Worm (Caenorhabditis elegans) whole organism, L4 larva: ENCODE results near the gene mel-46.
"Not testable (repeated sequence)": the region's sequence is repeated elsewhere in the genome, so short reads cannot be mapped to it uniquely, and the experiment has no call there.

Experiments
- Y105C5A.15 ChIP-seq: fragments of 200-800 bp; sonication (Bioruptor generic); IDR thresholded peaks from 2 replicates; pipeline ENCODE4 v1.3.6; 2022; ENCODE audit warnings: missing genetic modification characterization, missing compliant biosample characterization
- ceh-20 ChIP-seq: fragments of 200-800 bp; sonication (Bioruptor generic); IDR thresholded peaks from 2 replicates; pipeline ENCODE4 v1.3.6; 2022; ENCODE audit warnings: missing genetic modification reagents, missing genetic modification characterization, missing compliant biosample characterization
- ceh-32 ChIP-seq: sonication (generic microtip); optimal IDR thresholded peaks from 2 replicates; lab custom pipeline; 2016; ENCODE audit warnings: mild to moderate bottlenecking, missing genetic modification characterization, missing compliant biosample characterization; ENCODE audit not compliant: poor library complexity
- ceh-44 ChIP-seq: fragments of 200-800 bp; sonication (Bioruptor generic); IDR thresholded peaks from 2 replicates; pipeline ENCODE4 v1.3.6; 2022; ENCODE audit warnings: missing genetic modification reagents, missing genetic modification characterization, missing compliant biosample characterization
- ceh-62 ChIP-seq: sonication (generic microtip); optimal IDR thresholded peaks from 2 replicates; lab custom pipeline; 2017; ENCODE audit warnings: missing biosample characterization, missing genetic modification characterization
- cey-2 ChIP-seq: sonication (generic microtip); optimal IDR thresholded peaks from 3 replicates; lab custom pipeline; 2017; ENCODE audit warnings: missing genetic modification characterization, mild to moderate bottlenecking, missing compliant biosample characterization, antibody characterized with exemption, borderline replicate concordance; ENCODE audit not compliant: insufficient read depth
- ctbp-1 ChIP-seq: fragments of 200-800 bp; sonication (Bioruptor generic); IDR thresholded peaks from 2 replicates; pipeline ENCODE4 v1.3.6; 2022; ENCODE audit warnings: missing genetic modification reagents, missing genetic modification characterization, missing compliant biosample characterization
- daf-12 ChIP-seq: fragments of 150-350 bp; optimal IDR thresholded peaks from 2 replicates; lab custom pipeline; 2014; ENCODE audit warnings: missing biosample characterization, missing genetic modification reagents, missing genetic modification characterization
- dmd-8 ChIP-seq: fragments of 200-800 bp; sonication (Bioruptor generic); IDR thresholded peaks from 2 replicates; pipeline ENCODE4 v1.3.6; 2022; ENCODE audit warnings: missing genetic modification characterization, missing compliant biosample characterization
- dmd-9 ChIP-seq: fragments of 200-800 bp; sonication (Bioruptor generic); IDR thresholded peaks from 2 replicates; pipeline ENCODE4 v1.3.6; 2022; ENCODE audit warnings: missing genetic modification reagents, missing genetic modification characterization, missing compliant biosample characterization
- dpl-1 ChIP-seq: fragments of 150-350 bp; optimal IDR thresholded peaks from 2 replicates; lab custom pipeline; 2014; ENCODE audit warnings: missing biosample characterization, missing genetic modification reagents, missing genetic modification characterization
- duxl-1 ChIP-seq: sonication (generic microtip); optimal IDR thresholded peaks from 2 replicates; lab custom pipeline; 2016; ENCODE audit warnings: mild to moderate bottlenecking, missing genetic modification characterization, moderate library complexity, missing compliant biosample characterization; ENCODE audit not compliant: poor library complexity
- dve-1 ChIP-seq: sonication (generic microtip); optimal IDR thresholded peaks from 2 replicates; lab custom pipeline; 2017; ENCODE audit warnings: antibody characterized with exemption, mild to moderate bottlenecking, missing genetic modification characterization, missing compliant biosample characterization; ENCODE audit not compliant: insufficient read depth
- egl-27 ChIP-seq: sonication (generic microtip); optimal IDR thresholded peaks from 3 replicates; lab custom pipeline; 2017; ENCODE audit warnings: missing biosample characterization, missing genetic modification reagents, missing genetic modification characterization
- egl-43 ChIP-seq: fragments of 200-800 bp; sonication (Bioruptor generic); IDR thresholded peaks from 2 replicates; pipeline ENCODE4 v1.3.6; 2022; ENCODE audit warnings: missing genetic modification reagents, missing genetic modification characterization, missing compliant biosample characterization
- fos-1 ChIP-seq: fragments of 150-350 bp; optimal IDR thresholded peaks from 2 replicates; lab custom pipeline; 2014; ENCODE audit warnings: missing biosample characterization, missing genetic modification characterization
- lin-1 ChIP-seq: fragments of 200-800 bp; sonication (Bioruptor generic); IDR thresholded peaks from 2 replicates; pipeline ENCODE4 v1.3.6; 2022; ENCODE audit warnings: missing genetic modification reagents, missing genetic modification characterization, missing compliant biosample characterization
- lin-15B ChIP-seq: fragments of 150-350 bp; sonication (generic microtip); optimal IDR thresholded peaks from 3 replicates; lab custom pipeline; 2014; ENCODE audit warnings: missing biosample characterization, missing genetic modification characterization
- lin-38 ChIP-seq: fragments of 200-800 bp; sonication (Bioruptor generic); IDR thresholded peaks from 2 replicates; pipeline ENCODE4 v1.3.6; 2022; ENCODE audit warnings: missing genetic modification reagents, missing genetic modification characterization, missing compliant biosample characterization
- lir-3 ChIP-seq: sonication (generic microtip); optimal IDR thresholded peaks from 2 replicates; lab custom pipeline; 2016; ENCODE audit warnings: mild to moderate bottlenecking, missing genetic modification characterization, missing compliant biosample characterization
- lsy-2 ChIP-seq, 2 experiments: fragments of 150-350 bp in 1 of 2; sonication (generic microtip) in 1 of 2; optimal IDR thresholded peaks; 2 replicates each; lab custom pipeline; 2014 to 2017; ENCODE audit warnings: missing biosample characterization in 2 of 2, missing genetic modification characterization in 2 of 2
- madf-5 ChIP-seq, 2 experiments: fragments of 200-800 bp; sonication (Bioruptor generic); IDR thresholded peaks; 2 replicates each; pipeline ENCODE4 v1.3.6; 2022; ENCODE audit warnings: missing compliant biosample characterization in 2 of 2, missing genetic modification characterization in 2 of 2
- mes-2 ChIP-seq: sonication (generic microtip); optimal IDR thresholded peaks from 2 replicates; lab custom pipeline; 2016; ENCODE audit warnings: missing genotype, mild to moderate bottlenecking, missing genetic modification characterization, missing compliant biosample characterization; ENCODE audit not compliant: poor library complexity, severe bottlenecking
- nhr-10 ChIP-seq: fragments of 150-350 bp; optimal IDR thresholded peaks from 2 replicates; lab custom pipeline; 2014; ENCODE audit warnings: missing biosample characterization, missing genetic modification characterization
- nhr-237 ChIP-seq: sonication (generic microtip); optimal IDR thresholded peaks from 2 replicates; lab custom pipeline; 2017; ENCODE audit warnings: missing biosample characterization, missing genetic modification characterization
- nhr-42 ChIP-seq: fragments of 200-800 bp; sonication (Bioruptor generic); IDR thresholded peaks from 2 replicates; pipeline ENCODE4 v1.3.6; 2022; ENCODE audit warnings: missing genetic modification characterization, missing compliant biosample characterization
- nhr-77 ChIP-seq: fragments of 150-350 bp; optimal IDR thresholded peaks from 2 replicates; lab custom pipeline; 2014; ENCODE audit warnings: missing biosample characterization, missing genetic modification characterization
- pha-4 ChIP-seq, 2 experiments: fragments of 150-350 bp in 1 of 2; fragments of 200-800 bp in 1 of 2; sonication (Bioruptor generic) in 1 of 2; IDR thresholded peaks in 1 of 2; optimal IDR thresholded peaks in 1 of 2; 2 replicates each; pipeline versions ENCODE4 v1.3.6 to Lab custom; 2014 to 2022; ENCODE audit warnings: missing genetic modification characterization in 2 of 2, missing genetic modification reagents in 2 of 2, missing biosample characterization in 1 of 2, missing compliant biosample characterization in 1 of 2
- set-16 ChIP-seq: fragments of 200-800 bp; sonication (Bioruptor generic); IDR thresholded peaks from 2 replicates; pipeline ENCODE4 v1.3.6; 2022; ENCODE audit warnings: missing genetic modification reagents, missing genetic modification characterization, missing compliant biosample characterization
- skn-1 ChIP-seq: fragments of 150-350 bp; optimal IDR thresholded peaks from 2 replicates; lab custom pipeline; 2014; ENCODE audit warnings: missing biosample characterization, missing genetic modification characterization
- snpc-1.2 ChIP-seq: fragments of 200-800 bp; sonication (Bioruptor generic); IDR thresholded peaks from 2 replicates; pipeline ENCODE4 v1.3.6; 2022; ENCODE audit warnings: missing genetic modification reagents, missing genetic modification characterization, missing compliant biosample characterization
- snpc-4 ChIP-seq: fragments of 150-350 bp; optimal IDR thresholded peaks from 2 replicates; lab custom pipeline; 2014; ENCODE audit warnings: missing biosample characterization, missing genetic modification characterization
- tag-97 ChIP-seq: fragments of 200-800 bp; sonication (Bioruptor generic); IDR thresholded peaks from 2 replicates; pipeline ENCODE4 v1.3.6; 2022; ENCODE audit warnings: missing genetic modification characterization, missing compliant biosample characterization
- unc-130 ChIP-seq: sonication (generic microtip); optimal IDR thresholded peaks from 2 replicates; lab custom pipeline; 2016; ENCODE audit warnings: missing genetic modification reagents, missing genetic modification characterization, missing compliant biosample characterization
- unc-62 ChIP-seq, 3 experiments: fragments of 150-350 bp in 1 of 3; sonication (generic microtip); optimal IDR thresholded peaks in 2 of 3; peaks in 1 of 3; 1 replicate in 1 of 3; 2 replicates in 2 of 3; lab custom pipeline; 2014 to 2017; ENCODE audit warnings: missing biosample characterization in 3 of 3, missing genetic modification characterization in 3 of 3, missing genetic modification reagents in 3 of 3, missing genotype in 1 of 3
- zip-11 ChIP-seq: fragments of 200-800 bp; sonication (Bioruptor generic); IDR thresholded peaks from 2 replicates; pipeline ENCODE4 v1.3.6; 2022; ENCODE audit warnings: missing genetic modification characterization, missing compliant biosample characterization

Gene mel-46

DNA sequence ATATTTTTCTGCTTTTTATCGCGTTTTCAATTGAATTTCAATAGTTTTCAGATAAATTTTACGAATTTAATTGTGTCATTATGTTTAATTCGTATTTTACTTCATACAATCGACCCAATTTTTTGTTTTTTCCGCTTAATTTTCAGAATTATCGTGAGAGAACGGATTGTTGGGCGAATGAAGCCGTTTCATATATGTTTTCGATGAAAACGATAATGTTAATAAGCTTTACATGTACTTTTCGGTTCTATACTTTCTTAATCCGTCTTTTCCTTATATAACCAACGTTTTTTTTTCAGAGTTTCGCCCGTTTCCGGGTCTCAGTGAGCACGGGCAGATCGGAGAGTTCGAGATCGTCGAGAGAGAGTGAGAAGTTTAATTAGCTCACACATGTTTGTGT is 32.0 kb upstream of the mel-46 start, which contains the start of gene T06A10.2:
T06A10.2 (plus strand) TSS at position 301 of the 400 bp plus-strand sequence.
- TF ChIP-seq snpc-1.2 (GFP tag; lab: Robert Waterston, UW); lsy-2 (tag; optimal IDR thresholded peaks at IDR 0.05; lab: Kevin White, UChicago); nhr-42 (GFP tag; lab: Robert Waterston, UW): not testable (repeated sequence)

- peak; percentile 65 for TF ChIP-seq snpc-1.2 (GFP tag; lab: Robert Waterston, UW)
- TF ChIP-seq Y105C5A.15 (GFP tag; lab: Robert Waterston, UW), result no peak
Measured at ce11 chrIV:16888580-16888979, 25.3 kb upstream of the mel-46 start.

DNA sequence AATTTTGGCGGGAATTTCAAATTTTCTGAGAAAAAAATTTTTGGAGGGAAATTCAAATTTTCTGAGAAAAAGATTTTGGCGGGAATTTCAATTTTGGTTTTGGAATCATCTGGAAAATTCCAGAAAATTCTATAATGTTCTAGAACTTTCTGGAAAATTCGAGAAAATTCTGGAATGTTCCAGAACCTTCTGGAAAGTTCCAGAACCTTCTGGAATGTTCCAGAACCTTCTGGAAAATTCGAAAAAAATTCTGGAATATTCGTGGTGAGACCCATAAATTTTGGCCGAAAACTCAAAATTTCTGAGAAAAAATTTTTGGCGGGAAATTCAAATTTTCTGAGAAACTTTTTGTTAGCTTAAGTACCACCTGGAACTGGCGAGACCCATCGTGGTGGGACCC is 19.1 kb upstream of the mel-46 start:
- TF ChIP-seq snpc-1.2 (GFP tag; lab: Robert Waterston, UW), result 0 out of 2 replicates have a peak, but pooled peaks have one; percentile 48

ce11 chrIV:16868900-16869299 is 5.6 kb upstream of the mel-46 start, which contains the start of gene T06A10.106:
Gene T06A10.106 (minus strand): TSS chrIV:16869000.
- TF ChIP-seq nhr-77 (tag; lab: Kevin White, UChicago) (no peak), daf-12 (tag; lab: Kevin White, UChicago) (no peak), pha-4 (GFP tag; IDR thresholded peaks at IDR 0.05; lab: Robert Waterston, UW) (no peak), pha-4 (tag; optimal IDR thresholded peaks at IDR 0.05; lab: Kevin White, UChicago) (no peak), ceh-44 (GFP tag; lab: Robert Waterston, UW) (no peak), egl-27 (no peak), mes-2 (tag; lab: Kevin White, UChicago) (no peak), dmd-8 (GFP tag; lab: Robert Waterston, UW) (no peak), cey-2 (tag; lab: Kevin White, UChicago) (no peak)

ce11 chrIV:16867223-16867622 is 3.9 kb upstream of the mel-46 start, which contains the start of gene T06A10.107:
Gene T06A10.107 (plus strand): TSS chrIV:16867523.
- TF ChIP-seq set-16 (GFP tag; lab: Robert Waterston, UW) (peak; percentile 67), nhr-10 (no peak), egl-27 (no peak), tag-97 (GFP tag; lab: Robert Waterston, UW) (no peak), dmd-8 (GFP tag; lab: Robert Waterston, UW) (no peak)

DNA sequence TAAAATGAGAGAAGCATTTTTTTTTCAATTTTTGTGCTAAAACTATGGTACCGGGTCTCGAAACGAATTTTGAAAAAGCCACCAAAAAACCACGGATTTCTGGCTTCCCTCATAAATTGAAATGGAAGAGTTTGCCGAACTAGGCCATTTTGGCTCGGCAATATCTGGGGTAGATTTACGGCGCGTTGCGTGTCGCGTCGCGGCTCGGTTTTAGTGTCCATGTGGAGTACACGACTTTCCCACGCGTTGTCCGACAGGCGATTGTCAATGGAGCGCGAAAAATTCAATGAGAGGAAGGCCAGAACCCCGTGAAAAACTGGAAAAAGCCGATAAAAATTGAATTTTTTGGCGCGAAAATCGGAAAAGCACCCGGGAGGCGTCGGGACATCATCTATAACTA is 3.2 kb upstream of the mel-46 start:
- 0 out of 2 replicates have a peak, but pooled peaks have one; percentile 25 for TF ChIP-seq lin-38 (GFP tag; lab: Robert Waterston, UW)
- peak; percentile 43; the same call in 1 of the 2 replicates for TF ChIP-seq snpc-1.2 (GFP tag; lab: Robert Waterston, UW)

- TF ChIP-seq madf-5 (GFP tag; IDR thresholded peaks at IDR 0.05; lab: Robert Waterston, UW) (no peak), nhr-237 (tag; lab: Kevin White, UChicago) (no peak), fos-1 (no peak), dmd-9 (GFP tag; lab: Robert Waterston, UW) (peak; percentile 63; the same call in 1 of the 2 replicates), duxl-1 (peak; percentile 55), dpl-1 (GFP tag; lab: Kevin White, UChicago) (peak; percentile 67), dve-1 (tag; lab: Kevin White, UChicago) (peak; percentile 75), unc-130 (peak; percentile 36), lin-38 (GFP tag; lab: Robert Waterston, UW) (peak; percentile 77), ceh-32 (tag; lab: Kevin White, UChicago) (no peak), skn-1 (tag; lab: Kevin White, UChicago) (no peak), ceh-62 (tag; lab: Kevin White, UChicago) (no peak), egl-43 (GFP tag; lab: Robert Waterston, UW) (peak; percentile 37; the same call in 1 of the 2 replicates), lir-3 (no peak), nhr-10 (peak; percentile 16), nhr-77 (tag; lab: Kevin White, UChicago) (peak; percentile 83), zip-11 (GFP tag; lab: Robert Waterston, UW) (no peak), lin-1 (GFP tag; lab: Robert Waterston, UW) (no peak), unc-62 (GFP tag; optimal IDR thresholded peaks at IDR 0.05 in 1 of 2; lab: Kevin White, UChicago) (no peak), unc-62 (tag; optimal IDR thresholded peaks at IDR 0.05; lab: Kevin White, UChicago) (no peak), snpc-4 (tag; lab: Kevin White, UChicago) (no peak), ctbp-1 (GFP tag; lab: Robert Waterston, UW) (peak; percentile 70), lin-15B (tag; lab: Kevin White, UChicago) (peak; percentile 66), ceh-20 (GFP tag; lab: Robert Waterston, UW) (no peak)
Measured at ce11 chrIV:16865487-16865886, 2.2 kb upstream of the mel-46 start, which contains the start of gene gtsf-1. Gene gtsf-1 (plus strand): TSS chrIV:16865840.
